Fruit fly (Drosophila melanogaster) whole organism, embryonic: ENCODE data around the gene CG33258.

Source experiments
- Ada2b ChIP-seq: fragments of 200-800 bp; sonication (Bioruptor generic); IDR thresholded peaks from 2 replicates; pipeline ENCODE4 v1.3.6; 2022; ENCODE audit warnings: missing biosample characterization, missing genetic modification characterization
- CG10267 ChIP-seq: fragments of 200-800 bp; sonication (Bioruptor generic); optimal IDR thresholded peaks from 2 replicates; lab custom pipeline; 2018; ENCODE audit warnings: missing biosample characterization, mild to moderate bottlenecking, missing genetic modification characterization, moderate library complexity
- CG10366 ChIP-seq: fragments of 200-800 bp; sonication (Bioruptor generic); IDR thresholded peaks from 2 replicates; pipeline ENCODE4 v1.3.6; 2022; ENCODE audit warnings: missing biosample characterization, missing genetic modification characterization
- CG10431 ChIP-seq: fragments of 200-800 bp; sonication (Bioruptor generic); optimal IDR thresholded peaks from 3 replicates; lab custom pipeline; 2018; ENCODE audit warnings: missing biosample characterization, mild to moderate bottlenecking, missing genetic modification characterization
- CG10543 ChIP-seq: fragments of 200-800 bp; sonication (Bioruptor generic); optimal IDR thresholded peaks from 3 replicates; lab custom pipeline; 2017; ENCODE audit warnings: missing biosample characterization, mild to moderate bottlenecking, missing genetic modification characterization, moderate library complexity
- CG13123 ChIP-seq: fragments of 200-800 bp; sonication (Bioruptor generic); optimal IDR thresholded peaks from 2 replicates; lab custom pipeline; 2016; ENCODE audit warnings: missing biosample characterization, missing genetic modification characterization
- CG13296 ChIP-seq: fragments of 200-800 bp; sonication (Bioruptor generic); optimal IDR thresholded peaks from 3 replicates; lab custom pipeline; 2018; ENCODE audit warnings: missing biosample characterization, mild to moderate bottlenecking, missing genetic modification characterization
- CG13775 ChIP-seq: fragments of 200-800 bp; sonication (Bioruptor generic); optimal IDR thresholded peaks from 3 replicates; lab custom pipeline; 2017; ENCODE audit warnings: missing biosample characterization, mild to moderate bottlenecking, missing genetic modification characterization
- CG1603 ChIP-seq: fragments of 200-800 bp; sonication (Bioruptor generic); optimal IDR thresholded peaks from 2 replicates; lab custom pipeline; 2019; ENCODE audit warnings: missing biosample characterization, mild to moderate bottlenecking, missing genetic modification characterization, moderate library complexity
- CG17568 ChIP-seq: fragments of 200-800 bp; sonication (Bioruptor generic); optimal IDR thresholded peaks from 2 replicates; lab custom pipeline; 2018; ENCODE audit warnings: missing biosample characterization, mild to moderate bottlenecking, missing genetic modification characterization, moderate library complexity
- CG18011 ChIP-seq: fragments of 200-800 bp; sonication (Bioruptor generic); optimal IDR thresholded peaks from 2 replicates; lab custom pipeline; 2017; ENCODE audit warnings: missing biosample characterization, missing genetic modification characterization, mild to moderate bottlenecking, moderate library complexity, missing genotype
- CG2120 ChIP-seq: fragments of 200-800 bp; sonication (Bioruptor generic); optimal IDR thresholded peaks from 3 replicates; lab custom pipeline; 2016; ENCODE audit warnings: missing biosample characterization, missing genetic modification characterization
- CG2202 ChIP-seq: fragments of 200-800 bp; sonication (Bioruptor generic); optimal IDR thresholded peaks from 2 replicates; lab custom pipeline; 2018; ENCODE audit warnings: missing biosample characterization, mild to moderate bottlenecking, missing genetic modification characterization
- CG3163 ChIP-seq: fragments of 200-800 bp; sonication (Bioruptor generic); optimal IDR thresholded peaks from 3 replicates; lab custom pipeline; 2016; ENCODE audit warnings: missing biosample characterization, missing genetic modification characterization
- CG3847 ChIP-seq: fragments of 200-800 bp; sonication (Bioruptor generic); IDR thresholded peaks from 2 replicates; pipeline ENCODE4 v1.3.6; 2022; ENCODE audit warnings: missing biosample characterization, missing genetic modification characterization
- CG42726 ChIP-seq: fragments of 200-800 bp; sonication (Bioruptor generic); IDR thresholded peaks from 2 replicates; pipeline ENCODE4 v1.3.6; 2022; ENCODE audit warnings: missing biosample characterization, missing genetic modification characterization; ENCODE audit not compliant: partially characterized antibody
- CG4360 ChIP-seq: fragments of 200-800 bp; sonication (Bioruptor generic); IDR thresholded peaks from 2 replicates; pipeline ENCODE4 v1.3.6; 2022; ENCODE audit warnings: missing biosample characterization, missing genetic modification characterization
- CG43689 ChIP-seq: fragments of 200-800 bp; sonication (Bioruptor generic); IDR thresholded peaks from 2 replicates; pipeline ENCODE4 v1.3.6; 2022; ENCODE audit warnings: missing biosample characterization, missing genetic modification characterization
- CG4707 ChIP-seq: fragments of 200-800 bp; sonication (Bioruptor generic); optimal IDR thresholded peaks from 2 replicates; lab custom pipeline; 2018; ENCODE audit warnings: missing biosample characterization, mild to moderate bottlenecking, missing genetic modification characterization, moderate library complexity
- CG6813 ChIP-seq: fragments of 200-800 bp; sonication (Bioruptor generic); optimal IDR thresholded peaks from 2 replicates; lab custom pipeline; 2017; ENCODE audit warnings: missing biosample characterization, missing genetic modification characterization, mild to moderate bottlenecking, moderate library complexity, missing genetic modification reagents
- CG8089 ChIP-seq: fragments of 200-800 bp; sonication (Bioruptor generic); optimal IDR thresholded peaks from 3 replicates; lab custom pipeline; 2016; ENCODE audit warnings: missing biosample characterization, missing genetic modification characterization
- CG8281 ChIP-seq: fragments of 200-800 bp; sonication (Bioruptor generic); optimal IDR thresholded peaks from 2 replicates; lab custom pipeline; 2018; ENCODE audit warnings: missing biosample characterization, mild to moderate bottlenecking, missing genetic modification characterization, moderate library complexity
- CG9215 ChIP-seq: fragments of 200-800 bp; sonication (Bioruptor generic); IDR thresholded peaks from 2 replicates; pipeline ENCODE4 v1.3.6; 2022; ENCODE audit warnings: missing biosample characterization, missing genetic modification characterization
- CG9437 ChIP-seq: fragments of 200-800 bp; sonication (Bioruptor generic); optimal IDR thresholded peaks from 2 replicates; lab custom pipeline; 2018; ENCODE audit warnings: missing biosample characterization, mild to moderate bottlenecking, missing genetic modification characterization
- Dip2 ChIP-seq: fragments of 200-800 bp; sonication (Bioruptor generic); IDR thresholded peaks from 2 replicates; pipeline ENCODE4 v1.3.6; 2022; ENCODE audit warnings: missing biosample characterization, missing genetic modification characterization
- Fer3 ChIP-seq: fragments of 200-800 bp; sonication (Bioruptor generic); optimal IDR thresholded peaks from 2 replicates; lab custom pipeline; 2018; ENCODE audit warnings: missing biosample characterization, mild to moderate bottlenecking, missing genetic modification characterization, moderate library complexity
- H2.0 ChIP-seq: fragments of 200-800 bp; sonication (Bioruptor generic); IDR thresholded peaks from 2 replicates; pipeline ENCODE4 v1.3.6; 2022; ENCODE audit warnings: missing biosample characterization, missing genetic modification characterization
- HLH54F ChIP-seq: fragments of 200-800 bp; sonication (Bioruptor generic); optimal IDR thresholded peaks from 3 replicates; lab custom pipeline; 2016; ENCODE audit warnings: missing biosample characterization, missing genetic modification characterization
- Hr39 ChIP-seq: fragments of >200 bp; optimal IDR thresholded peaks from 2 replicates; lab custom pipeline; 2017
- NK7.1 ChIP-seq: fragments of 200-800 bp; sonication (Bioruptor generic); optimal IDR thresholded peaks from 3 replicates; lab custom pipeline; 2016; ENCODE audit warnings: missing biosample characterization, missing genetic modification characterization
- NfI ChIP-seq: fragments of 200-800 bp; sonication (Bioruptor generic); optimal IDR thresholded peaks from 3 replicates; lab custom pipeline; 2018; ENCODE audit warnings: missing biosample characterization, mild to moderate bottlenecking, missing genetic modification characterization, moderate library complexity
- Ravus ChIP-seq: fragments of 200-800 bp; sonication (Bioruptor generic); IDR thresholded peaks from 2 replicates; pipeline ENCODE4 v1.3.6; 2022; ENCODE audit warnings: missing biosample characterization, missing genetic modification characterization
- Rfx ChIP-seq: fragments of 200-800 bp; sonication (Bioruptor generic); IDR thresholded peaks from 2 replicates; pipeline ENCODE4 v1.3.6; 2022; ENCODE audit warnings: missing biosample characterization, missing genetic modification characterization
- Spps ChIP-seq: fragments of 200-800 bp; sonication (Bioruptor generic); optimal IDR thresholded peaks from 2 replicates; lab custom pipeline; 2018; ENCODE audit warnings: missing biosample characterization, mild to moderate bottlenecking, missing genetic modification characterization
- Vsx1 ChIP-seq: fragments of 200-800 bp; sonication (Bioruptor generic); optimal IDR thresholded peaks from 2 replicates; lab custom pipeline; 2017; ENCODE audit warnings: missing biosample characterization, mild to moderate bottlenecking, missing genetic modification characterization, missing genetic modification reagents
- ash1 ChIP-seq: fragments of 200-800 bp; sonication (Bioruptor generic); optimal IDR thresholded peaks from 2 replicates; lab custom pipeline; 2018; ENCODE audit warnings: missing biosample characterization, mild to moderate bottlenecking, missing genetic modification characterization
- cato ChIP-seq: fragments of 200-800 bp; sonication (Bioruptor generic); optimal IDR thresholded peaks from 2 replicates; lab custom pipeline; 2016; ENCODE audit warnings: missing biosample characterization, missing genetic modification characterization, borderline replicate concordance
- cg ChIP-seq: fragments of 200-800 bp; sonication (Bioruptor generic); optimal IDR thresholded peaks from 3 replicates; lab custom pipeline; 2019; ENCODE audit warnings: missing biosample characterization, mild to moderate bottlenecking, missing genetic modification characterization, moderate library complexity
- chinmo ChIP-seq: fragments of 200-800 bp; sonication (Bioruptor generic); IDR thresholded peaks from 4 replicates; pipeline ENCODE4 v1.3.6; 2022; ENCODE audit warnings: missing biosample characterization, missing genetic modification characterization; ENCODE audit not compliant: partially characterized antibody
- crol ChIP-seq: fragments of 200-800 bp; sonication (Bioruptor generic); IDR thresholded peaks from 2 replicates; pipeline ENCODE4 v1.3.6; 2022; ENCODE audit warnings: missing biosample characterization, missing genetic modification characterization
- dati ChIP-seq: fragments of 200-800 bp; sonication (Bioruptor generic); IDR thresholded peaks from 2 replicates; pipeline ENCODE4 v1.3.6; 2022; ENCODE audit warnings: missing biosample characterization, missing genetic modification characterization
- hb ChIP-seq: fragments of 200-800 bp; sonication (Bioruptor generic); IDR thresholded peaks from 3 replicates; pipeline ENCODE4 v1.3.6; 2022; ENCODE audit warnings: missing biosample characterization, missing genetic modification characterization; ENCODE audit not compliant: partially characterized antibody
- ken ChIP-seq: fragments of 200-800 bp; sonication (Bioruptor generic); IDR thresholded peaks from 3 replicates; pipeline ENCODE4 v1.3.6; 2022; ENCODE audit warnings: missing biosample characterization, missing genetic modification characterization
- lab ChIP-seq: fragments of 200-800 bp; sonication (Bioruptor generic); optimal IDR thresholded peaks from 3 replicates; lab custom pipeline; 2017; ENCODE audit warnings: missing biosample characterization, missing genetic modification characterization, mild to moderate bottlenecking, moderate library complexity, missing genetic modification reagents
- mld ChIP-seq: fragments of 200-800 bp; sonication (Bioruptor generic); IDR thresholded peaks from 3 replicates; pipeline ENCODE4 v1.3.6; 2022; ENCODE audit warnings: missing biosample characterization, missing genetic modification characterization; ENCODE audit not compliant: partially characterized antibody
- nom ChIP-seq: fragments of 200-800 bp; sonication (Bioruptor generic); optimal IDR thresholded peaks from 2 replicates; lab custom pipeline; 2017; ENCODE audit warnings: missing biosample characterization, missing genetic modification characterization, mild to moderate bottlenecking, moderate library complexity, missing genetic modification reagents
- repo ChIP-seq: fragments of 200-800 bp; sonication (Bioruptor generic); optimal IDR thresholded peaks from 2 replicates; lab custom pipeline; 2016; ENCODE audit warnings: missing biosample characterization, missing genetic modification characterization
- run ChIP-seq: fragments of 200-800 bp; sonication (Bioruptor generic); optimal IDR thresholded peaks from 3 replicates; lab custom pipeline; 2018; ENCODE audit warnings: missing biosample characterization, mild to moderate bottlenecking, missing genetic modification characterization
- tin ChIP-seq: fragments of 200-800 bp; sonication (Bioruptor generic); optimal IDR thresholded peaks from 3 replicates; lab custom pipeline; 2016; ENCODE audit warnings: missing biosample characterization, missing genetic modification characterization
- unc-4 ChIP-seq: fragments of 200-800 bp; sonication (Bioruptor generic); IDR thresholded peaks from 2 replicates; pipeline ENCODE4 v1.3.6; 2022; ENCODE audit warnings: missing biosample characterization, missing genetic modification characterization; ENCODE audit not compliant: partially characterized antibody

CG33258 gene

DNA sequence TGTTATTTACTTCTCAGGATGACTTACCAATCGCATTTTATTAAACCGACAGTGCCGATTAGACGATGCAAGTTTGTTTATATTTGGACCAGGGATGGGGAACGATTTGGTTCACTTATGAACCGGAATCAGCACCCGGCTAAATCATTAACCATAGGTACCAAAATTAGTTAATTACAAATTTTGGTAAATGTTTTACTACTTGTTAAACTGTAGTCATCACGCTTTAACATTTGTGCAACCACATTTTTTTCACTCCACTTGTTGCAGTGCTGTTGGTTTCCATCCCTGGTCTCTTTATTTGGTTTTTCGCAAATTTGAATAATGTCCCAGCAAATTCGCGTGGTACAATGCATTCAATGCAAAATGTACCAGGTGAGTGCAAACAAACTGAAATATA is 23.2 kb downstream of the CG33258 start, which contains the start of the genes IntS9 and CG43295 (continued):
- TF ChIP-seq NK7.1 (peak; percentile 62), Rfx (peak; percentile 76), CG2120 (GFP tag; lab: Kevin White, UChicago) (peak; percentile 90), lab (GFP tag; lab: Kevin White, UChicago) (no peak), Fer3 (tag; lab: Kevin White, UChicago) (peak; percentile 74), Spps (tag; lab: Kevin White, UChicago) (peak; percentile 81), CG13296 (GFP tag; lab: Kevin White, UChicago) (no peak), chinmo (0 out of 4 replicates have a peak, but pooled peaks have one; percentile 32), CG10431 (GFP tag; lab: Kevin White, UChicago) (no peak), dati (peak; percentile 82), CG43689 (peak; percentile 53), unc-4 (no peak), H2.0 (GFP tag; lab: Robert Waterston, UW) (peak; percentile 84), CG18011 (GFP tag; lab: Kevin White, UChicago) (peak; percentile 70), hb (GFP tag; lab: Robert Waterston, UW) (no peak), ken (GFP tag; lab: Robert Waterston, UW) (peak; percentile 79; the same call in 2 of the 3 replicates), cg (GFP tag; lab: Kevin White, UChicago) (no peak), Vsx1 (no peak), ash1 (no peak), Dip2 (GFP tag; lab: Robert Waterston, UW) (no peak), CG8281 (no peak), repo (GFP tag; lab: Kevin White, UChicago) (peak; percentile 80), mld (GFP tag; lab: Robert Waterston, UW) (no peak), CG10267 (tag; lab: Kevin White, UChicago) (peak; percentile 70), CG42726 (no peak), CG13775 (GFP tag; lab: Kevin White, UChicago) (peak; percentile 84), run (no peak), Ravus (GFP tag; lab: Robert Waterston, UW) (peak; percentile 51), CG4707 (GFP tag; lab: Kevin White, UChicago) (no peak), crol (GFP tag; lab: Robert Waterston, UW) (0 out of 2 replicates have a peak, but pooled peaks have one; percentile 17), CG2202 (peak; percentile 55), NfI (GFP tag; lab: Kevin White, UChicago) (peak; percentile 77), CG4360 (GFP tag; lab: Robert Waterston, UW) (no peak), CG3163 (GFP tag; lab: Kevin White, UChicago) (peak; percentile 73), HLH54F (peak; percentile 89), Hr39 (no peak), CG9215 (peak; percentile 69), CG3847 (GFP tag; lab: Robert Waterston, UW) (peak; percentile 65), CG8089 (GFP tag; lab: Kevin White, UChicago) (peak; percentile 84), CG10366 (peak; percentile 79), CG1603 (peak; percentile 92), CG6813 (GFP tag; lab: Kevin White, UChicago) (peak; percentile 68), CG10543 (GFP tag; lab: Kevin White, UChicago) (no peak), Ada2b (GFP tag; lab: Robert Waterston, UW) (peak; percentile 86), nom (no peak), cato (GFP tag; lab: Kevin White, UChicago) (peak; percentile 67), CG17568 (GFP tag; lab: Kevin White, UChicago) (no peak), CG13123 (GFP tag; lab: Kevin White, UChicago) (peak; percentile 82), tin (GFP tag; lab: Kevin White, UChicago) (peak; percentile 90), CG9437 (GFP tag; lab: Kevin White, UChicago) (peak; percentile 42)
